Fruit fly (Drosophila melanogaster) whole organism, prepupa: ENCODE data around the gene CG9498.

Experiments used
- Blimp-1 ChIP-seq: fragments of 200-800 bp; sonication (Bioruptor generic); optimal IDR thresholded peaks from 3 replicates; lab custom pipeline; 2017; ENCODE audit warnings: missing biosample characterization, missing genetic modification characterization, mild to moderate bottlenecking, moderate library complexity, missing genetic modification reagents
- CG10631 ChIP-seq: fragments of 200-800 bp; sonication (Bioruptor generic); optimal IDR thresholded peaks from 2 replicates; lab custom pipeline; 2016; ENCODE audit warnings: missing biosample characterization, missing genetic modification characterization
- CG11294 ChIP-seq: fragments of 200-800 bp; sonication (Bioruptor generic); IDR thresholded peaks from 2 replicates; pipeline ENCODE4 v1.3.6; 2022; ENCODE audit warnings: missing biosample characterization, missing genetic modification characterization
- CG11762 ChIP-seq: fragments of 200-800 bp; sonication (Bioruptor generic); optimal IDR thresholded peaks from 3 replicates; lab custom pipeline; 2016; ENCODE audit warnings: missing biosample characterization, missing genetic modification characterization; ENCODE audit not compliant: insufficient read depth
- CG11902 ChIP-seq: fragments of 200-800 bp; sonication (Bioruptor generic); optimal IDR thresholded peaks from 3 replicates; lab custom pipeline; 2016; ENCODE audit warnings: missing biosample characterization, missing genetic modification characterization
- CG16779 ChIP-seq: fragments of 200-800 bp; sonication (Bioruptor generic); optimal IDR thresholded peaks from 3 replicates; lab custom pipeline; 2017; ENCODE audit warnings: missing biosample characterization, mild to moderate bottlenecking, missing genetic modification characterization
- CG3032 ChIP-seq: fragments of 200-800 bp; optimal IDR thresholded peaks from 2 replicates; lab custom pipeline; 2019; ENCODE audit warnings: missing biosample characterization, mild to moderate bottlenecking, missing genetic modification characterization, moderate library complexity
- CG31627 ChIP-seq: fragments of 200-800 bp; sonication (Bioruptor generic); optimal IDR thresholded peaks from 3 replicates; lab custom pipeline; 2016; ENCODE audit warnings: missing biosample characterization, missing genetic modification characterization
- CG34406 ChIP-seq: fragments of 200-800 bp; sonication (Bioruptor generic); optimal IDR thresholded peaks from 3 replicates; lab custom pipeline; 2016; ENCODE audit warnings: missing biosample characterization, missing genetic modification characterization
- CG3919 ChIP-seq: fragments of 200-800 bp; sonication (Bioruptor generic); optimal IDR thresholded peaks from 3 replicates; lab custom pipeline; 2016; ENCODE audit warnings: missing biosample characterization, missing genetic modification characterization
- CG6276 ChIP-seq: fragments of 200-800 bp; sonication (Bioruptor generic); optimal IDR thresholded peaks from 2 replicates; lab custom pipeline; 2017; ENCODE audit warnings: missing biosample characterization, mild to moderate bottlenecking, missing genetic modification characterization
- CG6792 ChIP-seq: fragments of 200-800 bp; sonication (Bioruptor generic); optimal IDR thresholded peaks from 3 replicates; lab custom pipeline; 2016; ENCODE audit warnings: missing biosample characterization, missing genetic modification characterization
- CG7368 ChIP-seq: fragments of 200-800 bp; sonication (Bioruptor generic); optimal IDR thresholded peaks from 3 replicates; lab custom pipeline; 2016; ENCODE audit warnings: missing biosample characterization, missing genetic modification characterization
- CG8319 ChIP-seq: fragments of 200-800 bp; sonication (Bioruptor generic); optimal IDR thresholded peaks from 3 replicates; lab custom pipeline; 2016; ENCODE audit warnings: missing biosample characterization, missing genetic modification characterization
- CG9139 ChIP-seq: fragments of 200-800 bp; sonication (Bioruptor generic); optimal IDR thresholded peaks from 3 replicates; lab custom pipeline; 2017; ENCODE audit warnings: missing biosample characterization, mild to moderate bottlenecking, missing genetic modification characterization
- Ets96B ChIP-seq: fragments of 200-800 bp; optimal IDR thresholded peaks from 2 replicates; lab custom pipeline; 2019; ENCODE audit warnings: missing biosample characterization, mild to moderate bottlenecking, missing genetic modification characterization, moderate library complexity
- Hr39 ChIP-seq: fragments of 200-800 bp; sonication (Bioruptor generic); optimal IDR thresholded peaks from 2 replicates; lab custom pipeline; 2016; ENCODE audit warnings: missing biosample characterization, missing genetic modification characterization
- Hr4 ChIP-seq: fragments of 200-800 bp; sonication (Bioruptor generic); optimal IDR thresholded peaks from 3 replicates; lab custom pipeline; 2016; ENCODE audit warnings: missing biosample characterization, missing genetic modification characterization
- OdsH ChIP-seq: fragments of 200-800 bp; sonication (Bioruptor generic); optimal IDR thresholded peaks from 3 replicates; lab custom pipeline; 2016; ENCODE audit warnings: missing biosample characterization, missing genetic modification characterization
- Smox ChIP-seq: fragments of 200-800 bp; sonication (Bioruptor generic); optimal IDR thresholded peaks from 3 replicates; lab custom pipeline; 2016; ENCODE audit warnings: missing biosample characterization, missing genetic modification characterization
- achi ChIP-seq: fragments of 200-800 bp; sonication (Bioruptor generic); optimal IDR thresholded peaks from 3 replicates; lab custom pipeline; 2016; ENCODE audit warnings: missing biosample characterization, missing genetic modification characterization
- acj6 ChIP-seq: fragments of 200-800 bp; sonication (Bioruptor generic); optimal IDR thresholded peaks from 3 replicates; lab custom pipeline; 2016; ENCODE audit warnings: missing biosample characterization, missing genetic modification characterization
- dac ChIP-seq: fragments of 200-800 bp; sonication (Bioruptor generic); optimal IDR thresholded peaks from 2 replicates; lab custom pipeline; 2017; ENCODE audit warnings: missing biosample characterization, mild to moderate bottlenecking, missing genetic modification characterization
- dsx ChIP-seq: fragments of 200-800 bp; optimal IDR thresholded peaks from 3 replicates; lab custom pipeline; 2019; ENCODE audit warnings: missing biosample characterization, mild to moderate bottlenecking, missing genetic modification characterization, moderate library complexity; ENCODE audit not compliant: poor library complexity, severe bottlenecking
- eg ChIP-seq: fragments of 200-800 bp; sonication (Bioruptor generic); IDR thresholded peaks from 3 replicates; pipeline ENCODE4 v1.3.6; 2022; ENCODE audit warnings: missing biosample characterization, missing genetic modification characterization
- fd59A ChIP-seq: fragments of 200-800 bp; sonication (Bioruptor generic); optimal IDR thresholded peaks from 2 replicates; lab custom pipeline; 2017; ENCODE audit warnings: missing biosample characterization, mild to moderate bottlenecking, missing genetic modification characterization, missing genetic modification reagents
- fd85E ChIP-seq: fragments of 200-800 bp; sonication (Bioruptor generic); optimal IDR thresholded peaks from 3 replicates; lab custom pipeline; 2016; ENCODE audit warnings: missing biosample characterization, missing genetic modification characterization
- lz ChIP-seq: fragments of 200-800 bp; sonication (Bioruptor generic); optimal IDR thresholded peaks from 3 replicates; lab custom pipeline; 2016; ENCODE audit warnings: missing biosample characterization, missing genetic modification characterization
- net ChIP-seq: fragments of 200-800 bp; sonication (Bioruptor generic); optimal IDR thresholded peaks from 3 replicates; lab custom pipeline; 2016; ENCODE audit warnings: missing biosample characterization, missing genetic modification characterization
- salr ChIP-seq, 2 experiments: fragments of 200-800 bp; sonication (Bioruptor generic); optimal IDR thresholded peaks; 3 replicates each; lab custom pipeline; 2016 to 2018; ENCODE audit warnings: missing biosample characterization in 2 of 2, missing genetic modification characterization in 2 of 2, mild to moderate bottlenecking in 1 of 2
- spab ChIP-seq: fragments of 200-800 bp; sonication (Bioruptor generic); optimal IDR thresholded peaks from 2 replicates; lab custom pipeline; 2017; ENCODE audit warnings: missing biosample characterization, mild to moderate bottlenecking, missing genetic modification characterization, missing genetic modification reagents
- svp ChIP-seq: fragments of 200-800 bp; sonication (Bioruptor generic); peaks from one replicate; lab custom pipeline; 2016; ENCODE audit warnings: missing biosample characterization, missing genetic modification characterization
- vri ChIP-seq: fragments of 200-800 bp; sonication (Bioruptor generic); optimal IDR thresholded peaks from 3 replicates; lab custom pipeline; 2016; ENCODE audit warnings: missing biosample characterization, mild to moderate bottlenecking, missing genetic modification characterization

Gene CG9498

dm6 chr2L:6306895-6307294 lies 43.9 kb downstream of the CG9498 start (continued):
- TF ChIP-seq Smox (GFP tag; lab: Kevin White, UChicago) (peak; percentile 47), spab (peak; percentile 9), CG3032 (no peak), OdsH (GFP tag; lab: Kevin White, UChicago) (peak; percentile 55), CG16779 (tag; lab: Kevin White, UChicago) (no peak), CG9139 (GFP tag; lab: Kevin White, UChicago) (no peak), svp (GFP tag; lab: Kevin White, UChicago) (peak; percentile 71), net (GFP tag; lab: Kevin White, UChicago) (peak; percentile 24), CG7368 (GFP tag; lab: Kevin White, UChicago) (peak; percentile 6), Hr39 (GFP tag; lab: Kevin White, UChicago) (peak; percentile 46), dsx (GFP tag; lab: Kevin White, UChicago) (no peak), achi (GFP tag; lab: Kevin White, UChicago) (peak; percentile 45), CG10631 (GFP tag; lab: Kevin White, UChicago) (peak; percentile 25), lz (peak; percentile 18), Blimp-1 (GFP tag; lab: Kevin White, UChicago) (no peak), salr (GFP tag; optimal IDR thresholded peaks at IDR 0.05; lab: Kevin White, UChicago) (peak in 1 of 2 experiments; percentile 25), CG11294 (no peak), dac (GFP tag; lab: Kevin White, UChicago) (no peak), CG11762 (GFP tag; lab: Kevin White, UChicago) (no peak), vri (GFP tag; lab: Kevin White, UChicago) (peak; percentile 37), acj6 (peak; percentile 33), CG6792 (GFP tag; lab: Kevin White, UChicago) (peak; percentile 52), Hr4 (peak; percentile 58)

DNA sequence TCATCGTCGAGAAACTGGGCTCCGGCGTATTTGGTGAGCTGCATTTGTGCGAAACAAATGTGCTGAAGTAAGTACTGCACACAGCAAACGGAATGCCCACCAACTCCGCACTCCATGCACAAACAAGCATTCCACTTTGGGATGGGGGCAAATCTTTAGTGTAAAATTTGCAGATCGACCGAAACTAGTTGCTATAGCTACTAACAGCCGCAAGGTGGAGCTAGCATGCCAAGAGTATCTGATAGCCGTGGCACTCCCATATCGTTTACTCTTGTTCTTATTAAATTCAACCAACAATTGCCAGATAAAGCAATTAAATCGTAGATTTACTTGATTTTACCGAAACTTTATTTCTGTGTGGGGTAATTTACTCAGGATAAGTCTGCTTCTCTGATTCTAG lies 49.2 kb downstream of the CG9498 start:
- TF ChIP-seq eg (GFP tag; lab: Robert Waterston, UW) (no peak), fd85E (GFP tag; lab: Kevin White, UChicago) (no peak), fd59A (GFP tag; lab: Kevin White, UChicago) (no peak), CG34406 (GFP tag; lab: Kevin White, UChicago) (no peak), CG6792 (GFP tag; lab: Kevin White, UChicago) (no peak), Ets96B (tag; lab: Kevin White, UChicago) (no peak), CG16779 (tag; lab: Kevin White, UChicago) (no peak), CG3032 (no peak), CG8319 (GFP tag; lab: Kevin White, UChicago) (no peak), CG6276 (GFP tag; lab: Kevin White, UChicago) (no peak), vri (GFP tag; lab: Kevin White, UChicago) (no peak), net (GFP tag; lab: Kevin White, UChicago) (no peak), CG3919 (GFP tag; lab: Kevin White, UChicago) (no peak), CG31627 (no peak), CG11902 (GFP tag; lab: Kevin White, UChicago) (no peak), dsx (GFP tag; lab: Kevin White, UChicago) (no peak), OdsH (GFP tag; lab: Kevin White, UChicago) (no peak), dac (GFP tag; lab: Kevin White, UChicago) (no peak)
- TF ChIP-seq, all 60 proteins: peak for 0
